Worm (Caenorhabditis elegans): ENCODE measurements around the gene F56D6.14.
A peak's percentile ranks its signal among the peaks of the same experiment; 100 is the strongest.

Gene F56D6.14

ce11 chrIV:3878283-3878938 is 39.1 kb upstream of the F56D6.14 start, which contains the start of gene F37C4.6:
Gene F37C4.6, minus strand, starts transcription at chrIV:3878333.
- TF ChIP-seq ztf-11 (tag; optimal IDR thresholded peaks at IDR 0.05) (no peak), pqm-1 (tag; optimal IDR thresholded peaks at IDR 0.05) (peak; percentile 8), snpc-4 (tag; optimal IDR thresholded peaks at IDR 0.05) (no peak), ZK546.5 (tag; optimal IDR thresholded peaks at IDR 0.05) (no peak), elt-2 (tag; optimal IDR thresholded peaks at IDR 0.05) (peak; percentile 84)

- TF ChIP-seq fkh-2 (tag; optimal IDR thresholded peaks at IDR 0.05) (no peak), tbx-2 (tag; optimal IDR thresholded peaks at IDR 0.05) (no peak), ceh-9 (tag; optimal IDR thresholded peaks at IDR 0.05) (no peak), elt-3 (tag; optimal IDR thresholded peaks at IDR 0.05) (no peak), fkh-10 (GFP tag; optimal IDR thresholded peaks at IDR 0.05) (no peak), ceh-28 (tag; optimal IDR thresholded peaks at IDR 0.05) (no peak), unc-39 (tag; optimal IDR thresholded peaks at IDR 0.05) (no peak), nhr-77 (tag; optimal IDR thresholded peaks at IDR 0.05) (no peak), elt-1 (tag; optimal IDR thresholded peaks at IDR 0.05) (no peak), lin-15B (tag; optimal IDR thresholded peaks at IDR 0.05) (no peak), mdl-1 (tag; optimal IDR thresholded peaks at IDR 0.05) (no peak), snpc-4 (tag; optimal IDR thresholded peaks at IDR 0.05) (no peak), daf-12 (tag; optimal IDR thresholded peaks at IDR 0.05) (no peak)
Measured at ce11 chrIV:3881119-3881518, 36.4 kb upstream of the F56D6.14 start, which contains the start of the genes F37C4.8 and oac-23. Gene F37C4.8, minus strand, starts transcription at chrIV:3881219. Gene oac-23, plus strand, starts transcription at chrIV:3881441.

- no peak for TF ChIP-seq jun-1 (tag; optimal IDR thresholded peaks at IDR 0.05)
- TF ChIP-seq mdl-1 (tag; optimal IDR thresholded peaks at IDR 0.05), result no peak
- no peak for TF ChIP-seq lin-15B (tag; optimal IDR thresholded peaks at IDR 0.05)
- TF ChIP-seq skn-1 (tag; optimal IDR thresholded peaks at IDR 0.05), result no peak
- no peak for TF ChIP-seq unc-62 (GFP tag; optimal IDR thresholded peaks at IDR 0.05)
- no peak for TF ChIP-seq nhr-67 (tag; optimal IDR thresholded peaks at IDR 0.05)
Measured at ce11 chrIV:3885369-3885768, 32.1 kb upstream of the F56D6.14 start, which contains the start of gene oac-22. Gene oac-22, plus strand, starts transcription at chrIV:3885669.

- TF ChIP-seq pha-4 (tag; optimal IDR thresholded peaks at IDR 0.05), result no peak
- TF ChIP-seq nhr-67 (tag; optimal IDR thresholded peaks at IDR 0.05), result no peak
- no peak for TF ChIP-seq ceh-16 (tag; optimal IDR thresholded peaks at IDR 0.05)
- TF ChIP-seq lin-15B (tag; optimal IDR thresholded peaks at IDR 0.05), result no peak
- TF ChIP-seq nhr-11 (tag; optimal IDR thresholded peaks at IDR 0.05), result no peak
Measured at ce11 chrIV:3888963-3889362, 28.5 kb upstream of the F56D6.14 start, which contains the start of gene oac-21. Gene oac-21, plus strand, starts transcription at chrIV:3889263.

- no peak for TF ChIP-seq pqm-1 (tag; optimal IDR thresholded peaks at IDR 0.05)
- TF ChIP-seq jun-1 (tag; optimal IDR thresholded peaks at IDR 0.05), result no peak
- TF ChIP-seq mdl-1 (tag; optimal IDR thresholded peaks at IDR 0.05), result no peak
- TF ChIP-seq unc-39 (tag; optimal IDR thresholded peaks at IDR 0.05), result no peak
Measured at ce11 chrIV:3892027-3892426, 25.5 kb upstream of the F56D6.14 start, which contains the start of gene F56D6.9. Gene F56D6.9, plus strand, starts transcription at chrIV:3892327.

ce11 chrIV:3894004-3894480 is 23.5 kb upstream of the F56D6.14 start, which contains the start of gene F56D6.8:
Gene F56D6.8, minus strand, starts transcription at chrIV:3894430.
- TF ChIP-seq eor-1 (tag; optimal IDR thresholded peaks at IDR 0.05) (no peak), nhr-23 (tag; optimal IDR thresholded peaks at IDR 0.05) (no peak), R02D3.7 (tag; optimal IDR thresholded peaks at IDR 0.05) (no peak), skn-1 (tag; optimal IDR thresholded peaks at IDR 0.05) (no peak), ama-1 (optimal IDR thresholded peaks at IDR 0.05) (no peak), ztf-4 (tag; optimal IDR thresholded peaks at IDR 0.05) (no peak), lsy-12 (tag; optimal IDR thresholded peaks at IDR 0.05) (no peak), nfya-1 (tag; optimal IDR thresholded peaks at IDR 0.05; ENCODE audit: insufficient read depth) (no peak), fos-1 (tag; optimal IDR thresholded peaks at IDR 0.05) (no peak), elt-1 (tag; optimal IDR thresholded peaks at IDR 0.05) (no peak), nhr-12 (tag; optimal IDR thresholded peaks at IDR 0.05) (no peak), tbx-2 (tag; optimal IDR thresholded peaks at IDR 0.05) (no peak)
